Fruit fly (Drosophila melanogaster): Measurements from ENCODE around the gene Eig71Eh.

Eig71Eh gene

dm6 chr3L:15619626-15620247, 39.5 kb downstream of the Eig71Eh start, which contains the start of gene Phs (continued):
- TF ChIP-seq CG2678 (tag; optimal IDR thresholded peaks at IDR 0.05) (peak; percentile 38), vfl (GFP tag; optimal IDR thresholded peaks at IDR 0.05) (peak; percentile 90), org-1 (GFP tag; optimal IDR thresholded peaks at IDR 0.05) (peak; percentile 70), Bteb2 (GFP tag; optimal IDR thresholded peaks at IDR 0.05) (peak; percentile 71), Oli (tag; optimal IDR thresholded peaks at IDR 0.05) (peak; percentile 9), NfI (GFP tag; optimal IDR thresholded peaks at IDR 0.05) (peak; percentile 88), Elba2 (GFP tag; optimal IDR thresholded peaks at IDR 0.05) (peak; percentile 63), da (GFP tag; optimal IDR thresholded peaks at IDR 0.05) (peak; percentile 66), kni (GFP tag; optimal IDR thresholded peaks at IDR 0.05) (peak; percentile 58), CG8944 (GFP tag; optimal IDR thresholded peaks at IDR 0.05) (peak; percentile 90), CG1529 (GFP tag; optimal IDR thresholded peaks at IDR 0.05) (peak; percentile 19), CG17385 (GFP tag; optimal IDR thresholded peaks at IDR 0.05) (peak; percentile 55), Dbx (GFP tag; IDR thresholded peaks at IDR 0.05) (peak; percentile 93), mam (GFP tag; optimal IDR thresholded peaks at IDR 0.05) (peak; percentile 92), CG1832 (GFP tag; optimal IDR thresholded peaks at IDR 0.05) (no peak), al (GFP tag; IDR thresholded peaks at IDR 0.05) (peak; percentile 62), CG32772 (GFP tag; IDR thresholded peaks at IDR 0.05) (peak; percentile 64; the same call in 1 of the 2 replicates), CG10959 (GFP tag; IDR thresholded peaks at IDR 0.05) (peak; percentile 55; the same call in 1 of the 2 replicates), CG14965 (GFP tag; optimal IDR thresholded peaks at IDR 0.05; ENCODE audit: borderline replicate concordance) (peak; percentile 52), gcm2 (GFP tag; optimal IDR thresholded peaks at IDR 0.05) (peak; percentile 43), pum (GFP tag; optimal IDR thresholded peaks at IDR 0.05) (peak; percentile 89), Optix (GFP tag; IDR thresholded peaks at IDR 0.05) (peak; percentile 49; the same call in 1 of the 3 replicates), Ets97D (GFP tag; optimal IDR thresholded peaks at IDR 0.05) (peak; percentile 89), Hr39 (optimal IDR thresholded peaks at IDR 0.05) (peak; percentile 72), CG13287 (GFP tag; IDR thresholded peaks at IDR 0.05; ENCODE audit: partially characterized antibody) (peak; percentile 69), CG15696 (tag; optimal IDR thresholded peaks at IDR 0.05) (no peak), Asciz (GFP tag; optimal IDR thresholded peaks at IDR 0.05) (peak; percentile 47), luna (GFP tag; optimal IDR thresholded peaks at IDR 0.05) (peak; percentile 75), tll (GFP tag; optimal IDR thresholded peaks at IDR 0.05) (no peak), scrt (GFP tag; optimal IDR thresholded peaks at IDR 0.05) (peak; percentile 28), dmrt99B (tag; optimal IDR thresholded peaks at IDR 0.05) (peak; percentile 18), jigr1 (GFP tag; IDR thresholded peaks at IDR 0.05) (no peak), CG1647 (GFP tag; optimal IDR thresholded peaks at IDR 0.05) (peak; percentile 84), odd (GFP tag; optimal IDR thresholded peaks at IDR 0.05) (no peak), CG8089 (GFP tag; optimal IDR thresholded peaks at IDR 0.05) (peak; percentile 76), CG12659 (GFP tag; optimal IDR thresholded peaks at IDR 0.05) (peak; percentile 83), ash1 (GFP tag; optimal IDR thresholded peaks at IDR 0.05) (peak; percentile 82), CG9437 (GFP tag; optimal IDR thresholded peaks at IDR 0.05) (peak; percentile 44), zfh1 (GFP tag; IDR thresholded peaks at IDR 0.05) (peak; percentile 93), CG12942 (GFP tag; optimal IDR thresholded peaks at IDR 0.05) (peak; percentile 86), pb (GFP tag; optimal IDR thresholded peaks at IDR 0.05) (peak; percentile 80), CG15514 (GFP tag; optimal IDR thresholded peaks at IDR 0.05) (peak; percentile 75), Fer1 (GFP tag; optimal IDR thresholded peaks at IDR 0.05) (peak; percentile 79), CG7987 (GFP tag; optimal IDR thresholded peaks at IDR 0.05) (peak; percentile 88), Lpt (GFP tag; optimal IDR thresholded peaks at IDR 0.05) (no peak), CG6854 (GFP tag; optimal IDR thresholded peaks at IDR 0.05) (peak; percentile 7), Sry-δ (GFP tag; optimal IDR thresholded peaks at IDR 0.05) (peak; percentile 59), crc (GFP tag; optimal IDR thresholded peaks at IDR 0.05) (peak; percentile 77), GATAe (GFP tag; conservative IDR thresholded peaks at IDR 0.05) (no peak), CG2712 (tag; optimal IDR thresholded peaks at IDR 0.05) (peak; percentile 51)

Measured in whole organism, embryonic.